Worm (Caenorhabditis elegans) whole organism, L3 larva: ENCODE data around the gene F26F4.8.

Experiments
- ceh-82 ChIP-seq: fragments of 150-350 bp; optimal IDR thresholded peaks from 2 replicates; lab custom pipeline; 2014; ENCODE audit warnings: missing biosample characterization, missing genetic modification characterization
- jun-1 ChIP-seq: fragments of 150-350 bp; optimal IDR thresholded peaks from 2 replicates; lab custom pipeline; 2014; ENCODE audit warnings: missing biosample characterization, missing genetic modification reagents, missing genetic modification characterization
- sea-2 ChIP-seq: fragments of 150-350 bp; sonication (generic microtip); optimal IDR thresholded peaks from 4 replicates; lab custom pipeline; 2014; ENCODE audit warnings: missing biosample characterization, missing genetic modification reagents, missing genetic modification characterization
- skn-1 ChIP-seq: fragments of 150-350 bp; optimal IDR thresholded peaks from 2 replicates; lab custom pipeline; 2014; ENCODE audit warnings: missing biosample characterization, missing genetic modification characterization
- zag-1 ChIP-seq: fragments of 150-350 bp; optimal IDR thresholded peaks from 2 replicates; lab custom pipeline; 2014; ENCODE audit warnings: missing biosample characterization, missing genetic modification characterization

DNA sequence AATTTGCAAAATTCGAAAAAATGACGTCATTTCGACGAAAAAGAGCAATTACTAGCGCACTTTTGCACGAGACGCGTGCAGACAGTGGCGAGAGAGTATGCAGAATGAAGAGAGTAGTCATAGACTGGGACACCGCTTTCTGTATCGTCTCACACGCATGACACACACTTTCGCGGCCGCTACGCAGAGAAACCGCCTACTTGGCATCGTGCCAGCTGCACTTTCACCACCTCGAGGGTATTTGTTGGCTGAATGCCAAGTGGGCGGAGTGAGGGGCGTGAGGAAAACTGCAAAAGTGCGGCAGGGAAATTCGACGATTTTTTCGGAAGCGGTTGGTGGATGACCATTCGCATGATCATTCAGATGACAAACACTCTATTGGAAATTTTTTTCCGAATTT, 5.5 kb downstream of the F26F4.8 start:
- TF ChIP-seq skn-1 (tag; lab: Kevin White, UChicago) = peak; percentile 91
- peak; percentile 98 for TF ChIP-seq jun-1 (tag; lab: Kevin White, UChicago)
- TF ChIP-seq ceh-82 (tag; lab: Kevin White, UChicago) = peak; percentile 93
- peak; percentile 84 for TF ChIP-seq zag-1 (tag; lab: Kevin White, UChicago)
- peak; percentile 87 for TF ChIP-seq sea-2 (GFP tag; lab: Kevin White, UChicago)
